In genomic region chrX:12386255-12386654, dm6 we compare ENCODE assay signal across 2 fruit fly cellular contexts.
TF ChIP-seq lines count a peak whose summit lies in the region.

No protein-coding gene starts in this region.

- peak; percentile 46 to 75 for TF ChIP-seq CTCF in S2 (optimal IDR thresholded peaks at IDR 0.05; lab: Kevin White, UChicago)
- peak; percentile 89 for TF ChIP-seq CTCF in whole organism, embryonic (GFP tag; optimal IDR thresholded peaks at IDR 0.05; lab: Kevin White, UChicago)

TF ChIP-seq in whole organism, embryonic, 481 proteins besides CTCF, POLR2A, EP300 and RAD21:
- no peak for TF ChIP-seq Gug (GFP tag; IDR thresholded peaks at IDR 0.05; lab: Robert Waterston, UW)
- TF ChIP-seq pnt (GFP tag; optimal IDR thresholded peaks at IDR 0.05; lab: Kevin White, UChicago): no peak
- TF ChIP-seq Lim3 (GFP tag; IDR thresholded peaks at IDR 0.05; lab: Robert Waterston, UW): no peak
- no peak for TF ChIP-seq cwo (GFP tag; optimal IDR thresholded peaks at IDR 0.05; lab: Kevin White, UChicago)
- no peak for TF ChIP-seq ro (GFP tag; IDR thresholded peaks at IDR 0.05; lab: Robert Waterston, UW)
